Worm (Caenorhabditis elegans): ENCODE data around the gene ubc-17.

- no peak for TF ChIP-seq ceh-13 (GFP tag; optimal IDR thresholded peaks at IDR 0.05)
- TF ChIP-seq flt-1 (GFP tag; IDR thresholded peaks at IDR 0.05), result no peak
- no peak for TF ChIP-seq hmbx-1 (tag; optimal IDR thresholded peaks at IDR 0.05)
- TF ChIP-seq tra-4 (tag; optimal IDR thresholded peaks at IDR 0.05), result no peak
- TF ChIP-seq ama-1 (optimal IDR thresholded peaks at IDR 0.05), result no peak
These were observed 9.6 kb upstream of the ubc-17 start for ce11 chrX:7040760-7041159.

Data from whole organism, early embryonic.